Worm (Caenorhabditis elegans): ENCODE data around the gene lsm-3.

ce11 chrIV:13383763-13384436, 3.1 kb upstream of the lsm-3 start, which contains the start of gene rab-19:
- TF ChIP-seq med-1 (GFP tag; optimal IDR thresholded peaks at IDR 0.05; ENCODE audit: insufficient read depth) (no peak), ztf-23 (GFP tag; IDR thresholded peaks at IDR 0.05) (no peak), tab-1 (GFP tag; IDR thresholded peaks at IDR 0.05) (no peak), ref-1 (GFP tag; conservative IDR thresholded peaks at IDR 0.05) (no peak), T22C8.4 (GFP tag; IDR thresholded peaks at IDR 0.05) (no peak), ztf-29 (GFP tag; IDR thresholded peaks at IDR 0.05) (no peak)
